Worm (Caenorhabditis elegans) whole organism, L4 larva: Measurements from ENCODE around the gene F13B6.3.

Experiments used
- aha-1 ChIP-seq: fragments of 150-350 bp; peaks from one replicate; lab custom pipeline; 2014; ENCODE audit warnings: missing biosample characterization, missing genetic modification characterization
- ceh-82 ChIP-seq: sonication (generic microtip); optimal IDR thresholded peaks from 2 replicates; lab custom pipeline; 2017; ENCODE audit warnings: missing biosample characterization, missing genetic modification characterization
- jun-1 ChIP-seq: fragments of 150-350 bp; optimal IDR thresholded peaks from 2 replicates; lab custom pipeline; 2014; ENCODE audit warnings: missing biosample characterization, missing genetic modification reagents, missing genetic modification characterization
- lin-39 ChIP-seq: fragments of 150-350 bp; optimal IDR thresholded peaks from 2 replicates; lab custom pipeline; 2014; ENCODE audit warnings: missing biosample characterization, missing genetic modification reagents, missing genetic modification characterization
- lir-3 ChIP-seq: sonication (generic microtip); optimal IDR thresholded peaks from 2 replicates; lab custom pipeline; 2016; ENCODE audit warnings: mild to moderate bottlenecking, missing genetic modification characterization, missing compliant biosample characterization
- lsy-2 ChIP-seq, 2 experiments: fragments of 150-350 bp in 1 of 2; sonication (generic microtip) in 1 of 2; optimal IDR thresholded peaks; 2 replicates each; lab custom pipeline; 2014 to 2017; ENCODE audit warnings: missing biosample characterization in 2 of 2, missing genetic modification characterization in 2 of 2
- mes-2 ChIP-seq: sonication (generic microtip); optimal IDR thresholded peaks from 2 replicates; lab custom pipeline; 2016; ENCODE audit warnings: missing genotype, mild to moderate bottlenecking, missing genetic modification characterization, missing compliant biosample characterization; ENCODE audit not compliant: poor library complexity, severe bottlenecking
- nhr-10 ChIP-seq: fragments of 150-350 bp; optimal IDR thresholded peaks from 2 replicates; lab custom pipeline; 2014; ENCODE audit warnings: missing biosample characterization, missing genetic modification characterization
- rbr-2 ChIP-seq: sonication (generic microtip); optimal IDR thresholded peaks from 2 replicates; lab custom pipeline; 2016; ENCODE audit warnings: missing genotype, missing genetic modification characterization, missing compliant biosample characterization
- unc-62 ChIP-seq, 3 experiments: fragments of 150-350 bp in 1 of 3; sonication (generic microtip); optimal IDR thresholded peaks in 2 of 3; peaks in 1 of 3; 1 replicate in 1 of 3; 2 replicates in 2 of 3; lab custom pipeline; 2014 to 2017; ENCODE audit warnings: missing biosample characterization in 3 of 3, missing genetic modification characterization in 3 of 3, missing genetic modification reagents in 3 of 3, missing genotype in 1 of 3

DNA sequence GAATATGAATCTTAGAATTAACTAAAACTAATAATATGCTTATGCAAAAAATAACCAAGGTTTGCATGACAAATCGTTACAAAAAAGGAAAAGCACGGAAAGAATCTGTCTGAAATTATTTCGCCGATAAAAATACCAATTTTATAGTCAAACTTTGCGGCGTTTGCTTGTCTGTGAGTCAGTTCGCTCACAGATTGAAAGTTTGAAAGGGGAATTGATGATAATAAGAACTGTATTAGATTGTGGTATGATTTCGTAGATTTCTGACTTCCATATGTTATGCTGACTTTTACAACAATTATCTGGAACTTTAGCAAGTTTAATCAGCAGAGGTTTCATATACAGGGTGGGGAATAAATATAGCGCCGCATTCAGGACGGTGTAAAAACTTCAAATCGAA is 5.5 kb downstream of the F13B6.3 start, which contains the start of gene F13B6.2:
- TF ChIP-seq unc-62 (GFP tag; optimal IDR thresholded peaks at IDR 0.05 in 1 of 2; lab: Kevin White, UChicago) (no peak), unc-62 (tag; optimal IDR thresholded peaks at IDR 0.05; lab: Kevin White, UChicago) (no peak), rbr-2 (tag; lab: Kevin White, UChicago) (no peak), lsy-2 (tag; optimal IDR thresholded peaks at IDR 0.05; lab: Kevin White, UChicago) (no peak), lin-39 (tag; lab: Kevin White, UChicago) (no peak), aha-1 (tag; lab: Kevin White, UChicago) (no peak), nhr-10 (tag; lab: Kevin White, UChicago) (no peak), jun-1 (tag; lab: Kevin White, UChicago) (no peak), mes-2 (no peak), ceh-82 (tag; lab: Kevin White, UChicago) (no peak), lir-3 (tag; lab: Kevin White, UChicago) (no peak)
